Fruit fly (Drosophila melanogaster): ENCODE data around the gene Ipk2.
A peak's percentile ranks its signal among the peaks of the same experiment; 100 is the strongest.

Ipk2 gene

DNA sequence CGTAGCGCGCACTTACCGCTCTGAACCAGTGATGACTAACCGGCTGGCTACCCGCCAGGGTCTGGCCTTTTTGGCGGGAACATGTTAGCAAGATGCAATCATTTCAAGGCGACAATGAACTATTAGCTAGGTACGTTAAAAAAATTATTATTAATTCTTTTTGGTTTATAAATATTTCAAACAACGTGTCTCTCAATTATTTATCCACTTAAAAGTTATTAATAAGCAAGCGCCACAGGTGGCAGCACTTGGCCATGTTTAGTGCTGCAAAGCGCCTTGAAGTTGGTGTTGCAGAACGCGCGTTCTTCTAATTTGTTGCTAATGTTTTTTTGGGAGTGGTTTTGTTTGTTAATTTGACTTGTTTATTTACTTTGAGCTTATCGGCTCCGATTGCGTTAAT lies at the start of gene Ipk2, which contains the start of gene cold:
Ipk2 (minus strand) TSS at position 39 of the 400 bp plus-strand sequence.
cold (plus strand) TSS at position 66 of the 400 bp plus-strand sequence.
- TF ChIP-seq kah (GFP tag; optimal IDR thresholded peaks at IDR 0.05) = peak; percentile 94
- peak; percentile 67 for TF ChIP-seq CG10979 (tag; optimal IDR thresholded peaks at IDR 0.05)
- TF ChIP-seq CG4820 (GFP tag; optimal IDR thresholded peaks at IDR 0.05) = peak; percentile 81
- TF ChIP-seq Hr51 (GFP tag; optimal IDR thresholded peaks at IDR 0.05) = peak in 1 of 2 experiments; percentile 88
- peak; percentile 63 for TF ChIP-seq Myb (GFP tag; optimal IDR thresholded peaks at IDR 0.05)
- TF ChIP-seq tin (GFP tag; optimal IDR thresholded peaks at IDR 0.05) = peak; percentile 85
- peak; percentile 40; the same call in 1 of the 2 replicates for TF ChIP-seq Drgx (GFP tag; IDR thresholded peaks at IDR 0.05)
- peak; percentile 62 for TF ChIP-seq CG30020 (tag; optimal IDR thresholded peaks at IDR 0.05)
- TF ChIP-seq CG14710 (tag; optimal IDR thresholded peaks at IDR 0.05) = peak; percentile 93
- no peak for TF ChIP-seq sens-2 (GFP tag; IDR thresholded peaks at IDR 0.05)
- TF ChIP-seq CG18619 (GFP tag; optimal IDR thresholded peaks at IDR 0.05) = peak; percentile 85
- no peak for TF ChIP-seq lov (optimal IDR thresholded peaks at IDR 0.05)
- TF ChIP-seq lov (GFP tag; IDR thresholded peaks at IDR 0.05) = peak; percentile 51; the same call in 1 of the 3 replicates
- TF ChIP-seq row (GFP tag; IDR thresholded peaks at IDR 0.05) = peak; percentile 95
- TF ChIP-seq CG7357 (GFP tag; IDR thresholded peaks at IDR 0.05) = peak; percentile 57; the same call in 1 of the 3 replicates
- peak; percentile 60 for TF ChIP-seq Ada2b (GFP tag; IDR thresholded peaks at IDR 0.05)
- no peak for TF ChIP-seq crc (GFP tag; optimal IDR thresholded peaks at IDR 0.05)
- TF ChIP-seq Bteb2 (GFP tag; optimal IDR thresholded peaks at IDR 0.05) = peak; percentile 87
- 0 out of 3 replicates have a peak, but pooled peaks have one; percentile 22 for TF ChIP-seq CG2199 (GFP tag; IDR thresholded peaks at IDR 0.05)
- no peak for TF ChIP-seq ap (GFP tag; IDR thresholded peaks at IDR 0.05)
- peak; percentile 43 for TF ChIP-seq unc-4 (GFP tag; IDR thresholded peaks at IDR 0.05; ENCODE audit: partially characterized antibody)
- TF ChIP-seq sens (GFP tag) = peak; percentile 96
- peak; percentile 76 for TF ChIP-seq shn (GFP tag; optimal IDR thresholded peaks at IDR 0.05)
- TF ChIP-seq Lim3 (GFP tag; IDR thresholded peaks at IDR 0.05) = no peak
- no peak for TF ChIP-seq CG15269 (tag; optimal IDR thresholded peaks at IDR 0.05)
- TF ChIP-seq lilli (GFP tag; optimal IDR thresholded peaks at IDR 0.05) = peak; percentile 93
- peak; percentile 74 for TF ChIP-seq CG6689 (GFP tag; IDR thresholded peaks at IDR 0.05)
- no peak for TF ChIP-seq nau (GFP tag; optimal IDR thresholded peaks at IDR 0.05)
- TF ChIP-seq Hr39 (optimal IDR thresholded peaks at IDR 0.05) = no peak
- peak; percentile 50 for TF ChIP-seq fd96Cb (tag; optimal IDR thresholded peaks at IDR 0.05)
- peak; percentile 42 for TF ChIP-seq ERR (GFP tag; optimal IDR thresholded peaks at IDR 0.05)
- peak; percentile 50 for TF ChIP-seq CG32772 (GFP tag; IDR thresholded peaks at IDR 0.05)
- no peak for TF ChIP-seq CG7745 (tag; optimal IDR thresholded peaks at IDR 0.05)
- 0 out of 2 replicates have a peak, but pooled peaks have one; percentile 5 for TF ChIP-seq gsb (GFP tag; IDR thresholded peaks at IDR 0.05)
- TF ChIP-seq NC2β (GFP tag; optimal IDR thresholded peaks at IDR 0.05) = peak; percentile 64
- no peak for TF ChIP-seq CG1832 (GFP tag; optimal IDR thresholded peaks at IDR 0.05)
- TF ChIP-seq oc (tag; optimal IDR thresholded peaks at IDR 0.05) = no peak
- TF ChIP-seq fd3F (GFP tag; optimal IDR thresholded peaks at IDR 0.05) = peak; percentile 69
- peak; percentile 96 for TF ChIP-seq CG8924 (tag; optimal IDR thresholded peaks at IDR 0.05)
- TF ChIP-seq Dp (GFP tag; optimal IDR thresholded peaks at IDR 0.05) = peak; percentile 63
- TF ChIP-seq CG9215 (GFP tag; IDR thresholded peaks at IDR 0.05) = peak; percentile 80
- peak; percentile 57 for TF ChIP-seq CG4730 (GFP tag; IDR thresholded peaks at IDR 0.05)
- peak; percentile 69 for TF ChIP-seq CG8290 (GFP tag; optimal IDR thresholded peaks at IDR 0.05)
- TF ChIP-seq CG8290 (tag; optimal IDR thresholded peaks at IDR 0.05) = peak in 1 of 2 experiments; percentile 23
- TF ChIP-seq pfk (GFP tag; optimal IDR thresholded peaks at IDR 0.05) = no peak
- TF ChIP-seq maf-S (GFP tag; optimal IDR thresholded peaks at IDR 0.05) = peak; percentile 73
- no peak for TF ChIP-seq dati (GFP tag; IDR thresholded peaks at IDR 0.05)
- peak; percentile 85 for TF ChIP-seq zen (tag; optimal IDR thresholded peaks at IDR 0.05)
- peak; percentile 89 for TF ChIP-seq mam (GFP tag; optimal IDR thresholded peaks at IDR 0.05)
- TF ChIP-seq Neu2 (GFP tag; optimal IDR thresholded peaks at IDR 0.05; ENCODE audit: borderline replicate concordance) = no peak
- no peak; the same call in 1 of the 2 replicates for TF ChIP-seq CG31441 (GFP tag; IDR thresholded peaks at IDR 0.05)
- peak; percentile 44 for TF ChIP-seq CG12236 (GFP tag; optimal IDR thresholded peaks at IDR 0.05)

All from whole organism, embryonic.